Fruit fly (Drosophila melanogaster): ENCODE measurements around the gene DCTN6-p27.

Gene DCTN6-p27

dm6 chr2L:19109625-19110204 lies 22.4 kb upstream of the DCTN6-p27 start, which contains the start of gene amd:
Gene amd, plus strand, starts transcription at chr2L:19110154.
- TF ChIP-seq CG4496 (GFP tag; IDR thresholded peaks at IDR 0.05) (no peak), gl (tag; optimal IDR thresholded peaks at IDR 0.05) (no peak), CG12605 (GFP tag; IDR thresholded peaks at IDR 0.05) (no peak), Ets98B (GFP tag; IDR thresholded peaks at IDR 0.05) (no peak), fd96Ca (GFP tag; IDR thresholded peaks at IDR 0.05) (no peak), CG13204 (GFP tag; optimal IDR thresholded peaks at IDR 0.05) (no peak), CG8159 (tag; optimal IDR thresholded peaks at IDR 0.05) (no peak), Snoo (tag; optimal IDR thresholded peaks at IDR 0.05) (no peak), rn (GFP tag; IDR thresholded peaks at IDR 0.05) (no peak), CG32121 (GFP tag; IDR thresholded peaks at IDR 0.05) (no peak), CG15710 (tag; optimal IDR thresholded peaks at IDR 0.05) (no peak), Pif1B (GFP tag; optimal IDR thresholded peaks at IDR 0.05) (no peak), CG14655 (GFP tag; optimal IDR thresholded peaks at IDR 0.05) (no peak), EcR (GFP tag; optimal IDR thresholded peaks at IDR 0.05) (no peak), Pif1A (GFP tag; optimal IDR thresholded peaks at IDR 0.05) (no peak)

dm6 chr2L:19111137-19111536 lies 21.0 kb upstream of the DCTN6-p27 start:
- TF ChIP-seq Snoo (tag; optimal IDR thresholded peaks at IDR 0.05): no peak
- no peak for TF ChIP-seq Pif1B (GFP tag; optimal IDR thresholded peaks at IDR 0.05)
- TF ChIP-seq gl (tag; optimal IDR thresholded peaks at IDR 0.05): no peak
- TF ChIP-seq rn (GFP tag; IDR thresholded peaks at IDR 0.05): no peak
- no peak for TF ChIP-seq CG34367 (tag; optimal IDR thresholded peaks at IDR 0.05)
- no peak for TF ChIP-seq CG13204 (GFP tag; optimal IDR thresholded peaks at IDR 0.05)
- no peak for TF ChIP-seq CG10348 (GFP tag; IDR thresholded peaks at IDR 0.05)
- TF ChIP-seq CG9948 (tag; optimal IDR thresholded peaks at IDR 0.05): no peak
- no peak for TF ChIP-seq CG8301 (tag; optimal IDR thresholded peaks at IDR 0.05)
- TF ChIP-seq fd96Ca (GFP tag; IDR thresholded peaks at IDR 0.05): no peak
- TF ChIP-seq Ets98B (GFP tag; IDR thresholded peaks at IDR 0.05): no peak

dm6 chr2L:19111729-19112128 lies 20.4 kb upstream of the DCTN6-p27 start:
- TF ChIP-seq CG8159 (tag; optimal IDR thresholded peaks at IDR 0.05) (no peak), Ets98B (GFP tag; IDR thresholded peaks at IDR 0.05) (peak; percentile 38), CG34367 (tag; optimal IDR thresholded peaks at IDR 0.05) (peak; percentile 10)

- no peak for TF ChIP-seq CG34367 (tag; optimal IDR thresholded peaks at IDR 0.05)
- TF ChIP-seq CG17806 (tag; optimal IDR thresholded peaks at IDR 0.05): no peak
- TF ChIP-seq Pif1A (GFP tag; optimal IDR thresholded peaks at IDR 0.05): no peak
- TF ChIP-seq D1 (tag; optimal IDR thresholded peaks at IDR 0.05): no peak
- TF ChIP-seq gl (tag; optimal IDR thresholded peaks at IDR 0.05): no peak
- TF ChIP-seq rn (GFP tag; IDR thresholded peaks at IDR 0.05): no peak
- no peak for TF ChIP-seq CG10348 (GFP tag; IDR thresholded peaks at IDR 0.05)
- TF ChIP-seq CG9948 (tag; optimal IDR thresholded peaks at IDR 0.05): no peak
- no peak for TF ChIP-seq CG12605 (GFP tag; IDR thresholded peaks at IDR 0.05)
- TF ChIP-seq fd96Ca (GFP tag; IDR thresholded peaks at IDR 0.05): no peak
- no peak for TF ChIP-seq Ets98B (GFP tag; IDR thresholded peaks at IDR 0.05)
- no peak for TF ChIP-seq CG15710 (tag; optimal IDR thresholded peaks at IDR 0.05)
- no peak for TF ChIP-seq CG8159 (tag; optimal IDR thresholded peaks at IDR 0.05)
- TF ChIP-seq Snoo (tag; optimal IDR thresholded peaks at IDR 0.05): no peak
- no peak for TF ChIP-seq CG4496 (GFP tag; IDR thresholded peaks at IDR 0.05)
- TF ChIP-seq CG8301 (tag; optimal IDR thresholded peaks at IDR 0.05): no peak
Observed at dm6 chr2L:19112200-19112599, 19.9 kb upstream of the DCTN6-p27 start.

- TF ChIP-seq CG32121 (GFP tag; IDR thresholded peaks at IDR 0.05): no peak
- no peak for TF ChIP-seq CG8159 (tag; optimal IDR thresholded peaks at IDR 0.05)
- TF ChIP-seq CG12605 (GFP tag; IDR thresholded peaks at IDR 0.05): no peak
- no peak for TF ChIP-seq CG34367 (tag; optimal IDR thresholded peaks at IDR 0.05)
- TF ChIP-seq fd96Ca (GFP tag; IDR thresholded peaks at IDR 0.05): no peak
- TF ChIP-seq Snoo (tag; optimal IDR thresholded peaks at IDR 0.05): no peak
- no peak for TF ChIP-seq CG8301 (tag; optimal IDR thresholded peaks at IDR 0.05)
- no peak for TF ChIP-seq Pif1A (GFP tag; optimal IDR thresholded peaks at IDR 0.05)
- no peak for TF ChIP-seq CG14655 (GFP tag; optimal IDR thresholded peaks at IDR 0.05)
- no peak for TF ChIP-seq Pif1B (GFP tag; optimal IDR thresholded peaks at IDR 0.05)
- TF ChIP-seq CG10348 (GFP tag; IDR thresholded peaks at IDR 0.05): no peak
Observed at dm6 chr2L:19114183-19114776, 17.8 kb upstream of the DCTN6-p27 start, which contains the start of gene CG10561. Gene CG10561, plus strand, starts transcription at chr2L:19114401.

dm6 chr2L:19120196-19120950 lies 11.8 kb upstream of the DCTN6-p27 start, which contains the start of gene Ddc:
Gene Ddc, minus strand, starts transcription at chr2L:19120306.
- no peak for TF ChIP-seq CG14655 (GFP tag; optimal IDR thresholded peaks at IDR 0.05)
- TF ChIP-seq CG8159 (tag; optimal IDR thresholded peaks at IDR 0.05): no peak
- no peak for TF ChIP-seq D1 (tag; optimal IDR thresholded peaks at IDR 0.05)
- TF ChIP-seq Pif1B (GFP tag; optimal IDR thresholded peaks at IDR 0.05): peak; percentile 16
- TF ChIP-seq CG15710 (tag; optimal IDR thresholded peaks at IDR 0.05): no peak
- no peak for TF ChIP-seq Pif1A (GFP tag; optimal IDR thresholded peaks at IDR 0.05)

Data from whole organism, pupa.